Fruit fly (Drosophila melanogaster) whole organism, embryonic: ENCODE data around the gene CG11436.

ENCODE experiments used
- BEAF-32 ChIP-seq: fragments of 200-800 bp; sonication (Bioruptor generic); optimal IDR thresholded peaks from 3 replicates; lab custom pipeline; 2017; ENCODE audit warnings: missing biosample characterization, missing genetic modification characterization, mild to moderate bottlenecking, moderate library complexity, missing genetic modification reagents
- CG10321 ChIP-seq: fragments of 200-800 bp; sonication (Bioruptor generic); IDR thresholded peaks from 2 replicates; pipeline ENCODE4 v1.3.6; 2022; ENCODE audit warnings: missing biosample characterization, missing genetic modification characterization
- CG10431 ChIP-seq: fragments of 200-800 bp; sonication (Bioruptor generic); optimal IDR thresholded peaks from 3 replicates; lab custom pipeline; 2018; ENCODE audit warnings: missing biosample characterization, mild to moderate bottlenecking, missing genetic modification characterization
- CG11696 ChIP-seq: fragments of 200-800 bp; sonication (Bioruptor generic); IDR thresholded peaks from 2 replicates; pipeline ENCODE4 v1.3.6; 2022; ENCODE audit warnings: missing biosample characterization, missing genetic modification characterization
- CG14050 ChIP-seq: fragments of 200-800 bp; sonication (Bioruptor generic); IDR thresholded peaks from 3 replicates; pipeline ENCODE4 v1.3.6; 2022; ENCODE audit warnings: missing biosample characterization, missing genetic modification characterization
- CG14860 ChIP-seq: fragments of 200-800 bp; sonication (Bioruptor generic); IDR thresholded peaks from 3 replicates; pipeline ENCODE4 v1.3.6; 2022; ENCODE audit warnings: missing biosample characterization, missing genetic modification characterization; ENCODE audit not compliant: partially characterized antibody
- CG17328 ChIP-seq: fragments of 200-800 bp; sonication (Bioruptor generic); IDR thresholded peaks from 2 replicates; pipeline ENCODE4 v1.3.6; 2022; ENCODE audit warnings: missing biosample characterization, missing genetic modification characterization
- CG17361 ChIP-seq: fragments of 200-800 bp; sonication (Bioruptor generic); IDR thresholded peaks from 3 replicates; pipeline ENCODE4 v1.3.6; 2022; ENCODE audit warnings: missing biosample characterization, missing genetic modification characterization
- CG2120 ChIP-seq: fragments of 200-800 bp; sonication (Bioruptor generic); optimal IDR thresholded peaks from 3 replicates; lab custom pipeline; 2016; ENCODE audit warnings: missing biosample characterization, missing genetic modification characterization
- CG31365 ChIP-seq: fragments of 200-800 bp; sonication (Bioruptor generic); optimal IDR thresholded peaks from 2 replicates; lab custom pipeline; 2018; ENCODE audit warnings: missing biosample characterization, mild to moderate bottlenecking, missing genetic modification characterization
- CG32772 ChIP-seq: fragments of 200-800 bp; sonication (Bioruptor generic); IDR thresholded peaks from 2 replicates; pipeline ENCODE4 v1.3.6; 2022; ENCODE audit warnings: missing biosample characterization, missing genetic modification characterization
- CG34224 ChIP-seq: fragments of 200-800 bp; sonication (Bioruptor generic); IDR thresholded peaks from 3 replicates; pipeline ENCODE4 v1.3.6; 2022; ENCODE audit warnings: missing biosample characterization, missing genetic modification characterization; ENCODE audit not compliant: partially characterized antibody
- CG42726 ChIP-seq: fragments of 200-800 bp; sonication (Bioruptor generic); IDR thresholded peaks from 2 replicates; pipeline ENCODE4 v1.3.6; 2022; ENCODE audit warnings: missing biosample characterization, missing genetic modification characterization; ENCODE audit not compliant: partially characterized antibody
- CG6689 ChIP-seq: fragments of 200-800 bp; sonication (Bioruptor generic); IDR thresholded peaks from 2 replicates; pipeline ENCODE4 v1.3.6; 2022; ENCODE audit warnings: missing biosample characterization, missing genetic modification characterization
- CG7928 ChIP-seq: fragments of 200-800 bp; sonication (Bioruptor generic); optimal IDR thresholded peaks from 2 replicates; lab custom pipeline; 2017; ENCODE audit warnings: missing biosample characterization, mild to moderate bottlenecking, missing genetic modification characterization
- CG8089 ChIP-seq: fragments of 200-800 bp; sonication (Bioruptor generic); optimal IDR thresholded peaks from 3 replicates; lab custom pipeline; 2016; ENCODE audit warnings: missing biosample characterization, missing genetic modification characterization
- CG8388 ChIP-seq: fragments of 200-800 bp; sonication (Bioruptor generic); optimal IDR thresholded peaks from 2 replicates; lab custom pipeline; 2019; ENCODE audit warnings: missing biosample characterization, mild to moderate bottlenecking, missing genetic modification characterization, moderate library complexity
- CTCF ChIP-seq: fragments of 200-800 bp; sonication (Bioruptor generic); optimal IDR thresholded peaks from 2 replicates; lab custom pipeline; 2017; ENCODE audit warnings: missing biosample characterization, mild to moderate bottlenecking, missing genetic modification characterization, moderate library complexity
- Chrac-16 ChIP-seq: fragments of 200-800 bp; sonication (Bioruptor generic); optimal IDR thresholded peaks from 3 replicates; lab custom pipeline; 2016; ENCODE audit warnings: missing biosample characterization, missing genetic modification characterization
- CkIIα-i1 ChIP-seq: fragments of 200-800 bp; sonication (Bioruptor generic); IDR thresholded peaks from 2 replicates; pipeline ENCODE4 v1.3.6; 2022; ENCODE audit warnings: missing biosample characterization, missing genetic modification characterization
- CrebB ChIP-seq: fragments of 200-800 bp; sonication (Bioruptor generic); optimal IDR thresholded peaks from 3 replicates; lab custom pipeline; 2018; ENCODE audit warnings: missing biosample characterization, mild to moderate bottlenecking, missing genetic modification characterization
- Eip74EF ChIP-seq, 2 experiments: fragments of 200-800 bp in 1 of 2; fragments of >200 bp in 1 of 2; sonication (Bioruptor generic) in 1 of 2; optimal IDR thresholded peaks; 2 replicates each; lab custom pipeline; 2017 to 2019; ENCODE audit warnings: missing biosample characterization in 2 of 2, missing genetic modification characterization in 2 of 2, mild to moderate bottlenecking in 1 of 2, moderate library complexity in 1 of 2
- Fer1 ChIP-seq: fragments of 200-800 bp; sonication (Bioruptor generic); optimal IDR thresholded peaks from 2 replicates; lab custom pipeline; 2017; ENCODE audit warnings: missing biosample characterization, mild to moderate bottlenecking, missing genetic modification characterization
- Hr3 ChIP-seq: fragments of 200-800 bp; sonication (Bioruptor generic); optimal IDR thresholded peaks from 3 replicates; lab custom pipeline; 2016; ENCODE audit warnings: missing biosample characterization, missing genetic modification characterization
- MESR4 ChIP-seq: fragments of 200-800 bp; sonication (Bioruptor generic); optimal IDR thresholded peaks from 2 replicates; lab custom pipeline; 2018; ENCODE audit warnings: missing biosample characterization, mild to moderate bottlenecking, missing genetic modification characterization, moderate library complexity
- Oli ChIP-seq: fragments of 200-800 bp; sonication (Bioruptor generic); optimal IDR thresholded peaks from 2 replicates; lab custom pipeline; 2018; ENCODE audit warnings: missing biosample characterization, mild to moderate bottlenecking, missing genetic modification characterization, moderate library complexity
- Stat92E ChIP-seq, 3 experiments: fragments of >200 bp in 2 of 3; fragments of 200-800 bp in 1 of 3; sonication (Bioruptor generic) in 1 of 3; optimal IDR thresholded peaks; 2 replicates each; lab custom pipeline; 2017 to 2019; ENCODE audit warnings: missing biosample characterization in 3 of 3, missing genetic modification characterization in 3 of 3, mild to moderate bottlenecking in 1 of 3, moderate library complexity in 1 of 3
- Taf1 ChIP-seq: fragments of 200-800 bp; sonication (Bioruptor generic); IDR thresholded peaks from 2 replicates; pipeline ENCODE4 v1.3.6; 2022; ENCODE audit warnings: missing biosample characterization, missing genetic modification characterization
- bcd ChIP-seq: fragments of 200-800 bp; sonication (Bioruptor generic); optimal IDR thresholded peaks from 2 replicates; lab custom pipeline; 2017; ENCODE audit warnings: missing biosample characterization, mild to moderate bottlenecking, missing genetic modification characterization
- br ChIP-seq: fragments of >200 bp; optimal IDR thresholded peaks from 2 replicates; lab custom pipeline; 2017
- cad ChIP-seq: fragments of >200 bp; optimal IDR thresholded peaks from 2 replicates; lab custom pipeline; 2017; ENCODE audit warnings: missing biosample characterization, missing genetic modification characterization
- ci ChIP-seq: fragments of 200-800 bp; sonication (Bioruptor generic); IDR thresholded peaks from 3 replicates; pipeline ENCODE4 v1.3.6; 2022; ENCODE audit warnings: missing biosample characterization, missing genetic modification characterization
- crc ChIP-seq: fragments of 200-800 bp; sonication (Bioruptor generic); optimal IDR thresholded peaks from 2 replicates; lab custom pipeline; 2016; ENCODE audit warnings: missing biosample characterization, missing genetic modification characterization
- da ChIP-seq: fragments of 200-800 bp; sonication (Bioruptor generic); optimal IDR thresholded peaks from 2 replicates; lab custom pipeline; 2016; ENCODE audit warnings: missing biosample characterization, missing genetic modification characterization
- dm ChIP-seq: fragments of 200-800 bp; sonication (Bioruptor generic); optimal IDR thresholded peaks from 3 replicates; lab custom pipeline; 2016; ENCODE audit warnings: missing biosample characterization, missing genetic modification characterization
- emc ChIP-seq: fragments of 200-800 bp; sonication (Bioruptor generic); optimal IDR thresholded peaks from 2 replicates; lab custom pipeline; 2016; ENCODE audit warnings: missing biosample characterization, missing genetic modification characterization
- ewg ChIP-seq: fragments of 200-800 bp; sonication (Bioruptor generic); optimal IDR thresholded peaks from 3 replicates; lab custom pipeline; 2017; ENCODE audit warnings: mild to moderate bottlenecking, missing biosample characterization, missing genetic modification reagents, missing genetic modification characterization
- exex ChIP-seq: fragments of 200-800 bp; sonication (Bioruptor generic); optimal IDR thresholded peaks from 4 replicates; lab custom pipeline; 2018; ENCODE audit warnings: missing biosample characterization, mild to moderate bottlenecking, missing genetic modification characterization, moderate library complexity
- fd3F ChIP-seq: fragments of 200-800 bp; sonication (Bioruptor generic); optimal IDR thresholded peaks from 2 replicates; lab custom pipeline; 2018; ENCODE audit warnings: missing biosample characterization, mild to moderate bottlenecking, missing genetic modification characterization, moderate library complexity
- gce ChIP-seq: fragments of 200-800 bp; sonication (Bioruptor generic); IDR thresholded peaks from 3 replicates; pipeline ENCODE4 v1.3.6; 2022; ENCODE audit warnings: missing biosample characterization, missing genetic modification characterization
- mirr ChIP-seq: fragments of 200-800 bp; sonication (Bioruptor generic); optimal IDR thresholded peaks from 3 replicates; lab custom pipeline; 2018; ENCODE audit warnings: missing biosample characterization, mild to moderate bottlenecking, missing genetic modification characterization
- nom ChIP-seq: fragments of 200-800 bp; sonication (Bioruptor generic); optimal IDR thresholded peaks from 2 replicates; lab custom pipeline; 2017; ENCODE audit warnings: missing biosample characterization, missing genetic modification characterization, mild to moderate bottlenecking, moderate library complexity, missing genetic modification reagents
- onecut ChIP-seq: fragments of 200-800 bp; sonication (Bioruptor generic); IDR thresholded peaks from 2 replicates; pipeline ENCODE4 v1.3.6; 2022; ENCODE audit warnings: missing biosample characterization, missing genetic modification characterization
- org-1 ChIP-seq: fragments of 200-800 bp; sonication (Bioruptor generic); optimal IDR thresholded peaks from 2 replicates; lab custom pipeline; 2017; ENCODE audit warnings: missing biosample characterization, missing genetic modification characterization
- pnt ChIP-seq: fragments of 200-800 bp; sonication (Bioruptor generic); optimal IDR thresholded peaks from 3 replicates; lab custom pipeline; 2016; ENCODE audit warnings: missing biosample characterization, missing genetic modification characterization
- sens-2 ChIP-seq: fragments of 200-800 bp; sonication (Bioruptor generic); IDR thresholded peaks from 2 replicates; pipeline ENCODE4 v1.3.6; 2022; ENCODE audit warnings: missing biosample characterization, missing genetic modification characterization
- so ChIP-seq: fragments of 200-800 bp; sonication (Bioruptor generic); IDR thresholded peaks from 3 replicates; pipeline ENCODE4 v1.3.6; 2022; ENCODE audit warnings: missing biosample characterization, missing genetic modification characterization
- toy ChIP-seq: fragments of 200-800 bp; sonication (Bioruptor generic); IDR thresholded peaks from 2 replicates; pipeline ENCODE4 v1.3.6; 2022; ENCODE audit warnings: missing biosample characterization, missing genetic modification characterization
- trem ChIP-seq: fragments of 200-800 bp; optimal IDR thresholded peaks from 3 replicates; lab custom pipeline; 2019; ENCODE audit warnings: missing biosample characterization, mild to moderate bottlenecking, missing genetic modification characterization, moderate library complexity
- zen ChIP-seq: fragments of 200-800 bp; sonication (Bioruptor generic); optimal IDR thresholded peaks from 3 replicates; lab custom pipeline; 2018; ENCODE audit warnings: missing biosample characterization, mild to moderate bottlenecking, missing genetic modification characterization, moderate library complexity
- zf30C ChIP-seq: fragments of 200-800 bp; sonication (Bioruptor generic); optimal IDR thresholded peaks from 3 replicates; lab custom pipeline; 2018; ENCODE audit warnings: missing biosample characterization, mild to moderate bottlenecking, missing genetic modification characterization

The CG11436 gene

DNA sequence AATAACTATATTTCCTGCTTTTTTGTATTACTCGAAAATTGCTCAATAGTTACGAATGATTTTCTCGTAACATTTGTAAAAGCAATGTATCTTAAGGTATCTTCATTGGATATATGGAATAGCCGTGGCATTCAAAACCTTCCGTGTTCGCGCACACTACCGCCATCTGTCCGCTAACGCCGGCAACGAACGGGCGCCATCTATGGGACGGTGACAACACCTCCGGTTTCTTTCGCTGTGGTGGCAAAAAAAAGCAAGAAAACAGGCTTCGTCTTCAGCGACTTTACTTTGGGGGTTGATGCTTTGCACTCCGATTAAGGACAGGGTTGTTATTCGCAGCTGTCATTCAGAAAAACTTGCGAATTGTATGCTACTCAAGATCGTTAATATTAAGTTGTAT lies 44.6 kb downstream of the CG11436 start (continued):
- TF ChIP-seq CG10321 (GFP tag; lab: Robert Waterston, UW) (no peak), CG8388 (GFP tag; lab: Kevin White, UChicago) (peak; percentile 40), emc (GFP tag; lab: Kevin White, UChicago) (no peak), zf30C (GFP tag; lab: Kevin White, UChicago) (peak; percentile 26), CrebB (peak; percentile 45), sens-2 (GFP tag; lab: Robert Waterston, UW) (peak; percentile 39; the same call in 1 of the 2 replicates), ewg (GFP tag; lab: Kevin White, UChicago) (peak; percentile 61), crc (GFP tag; lab: Kevin White, UChicago) (peak; percentile 3), CG17328 (GFP tag; lab: Robert Waterston, UW) (peak; percentile 84), MESR4 (GFP tag; lab: Kevin White, UChicago) (no peak), mirr (GFP tag; lab: Kevin White, UChicago) (peak; percentile 19), CkIIα-i1 (GFP tag; lab: Robert Waterston, UW) (no peak), CG14860 (GFP tag; lab: Robert Waterston, UW) (no peak), CG7928 (GFP tag; lab: Kevin White, UChicago) (no peak), Chrac-16 (peak; percentile 73), Stat92E (GFP tag; optimal IDR thresholded peaks at IDR 0.05; lab: Kevin White, UChicago) (no peak), gce (GFP tag; lab: Robert Waterston, UW) (peak; percentile 45; the same call in 1 of the 3 replicates), CG34224 (GFP tag; lab: Robert Waterston, UW) (no peak), CTCF (GFP tag; lab: Kevin White, UChicago) (peak; percentile 94), da (GFP tag; lab: Kevin White, UChicago) (peak; percentile 17), CG42726 (GFP tag; lab: Robert Waterston, UW) (peak; percentile 53; the same call in 1 of the 2 replicates), toy (0 out of 2 replicates have a peak, but pooled peaks have one; percentile 10), CG14050 (peak; percentile 35; the same call in 1 of the 3 replicates), fd3F (GFP tag; lab: Kevin White, UChicago) (peak; percentile 36), trem (tag; lab: Kevin White, UChicago) (no peak), org-1 (GFP tag; lab: Kevin White, UChicago) (peak; percentile 50), CG8089 (GFP tag; lab: Kevin White, UChicago) (peak; percentile 72), CG11696 (no peak), Taf1 (GFP tag; lab: Robert Waterston, UW) (no peak), CG10431 (GFP tag; lab: Kevin White, UChicago) (peak; percentile 81), cad (no peak), Eip74EF (GFP tag; optimal IDR thresholded peaks at IDR 0.05; lab: Kevin White, UChicago) (no peak), Oli (peak; percentile 46), ci (GFP tag; lab: Robert Waterston, UW) (peak; percentile 91), onecut (peak; percentile 86), br (lab: Kevin White, UChicago) (no peak), CG6689 (GFP tag; lab: Robert Waterston, UW) (peak; percentile 46; the same call in 1 of the 2 replicates), dm (peak; percentile 2), bcd (GFP tag; lab: Kevin White, UChicago) (peak; percentile 43), zen (peak; percentile 6), CG2120 (GFP tag; lab: Kevin White, UChicago) (no peak), Hr3 (GFP tag; lab: Kevin White, UChicago) (peak; percentile 56), nom (GFP tag; lab: Kevin White, UChicago) (peak; percentile 18), CG31365 (tag; lab: Kevin White, UChicago) (no peak), CG17361 (GFP tag; lab: Robert Waterston, UW) (0 out of 3 replicates have a peak, but pooled peaks have one; percentile 16), pnt (GFP tag; lab: Kevin White, UChicago) (peak; percentile 44), so (GFP tag; lab: Robert Waterston, UW) (0 out of 3 replicates have a peak, but pooled peaks have one; percentile 43), Fer1 (GFP tag; lab: Kevin White, UChicago) (no peak), BEAF-32 (no peak), exex (tag; lab: Kevin White, UChicago) (no peak), CG32772 (GFP tag; lab: Robert Waterston, UW) (peak; percentile 75)
